Fruit fly (Drosophila melanogaster): ENCODE measurements around the gene SWIP.
A peak's percentile ranks its signal among the peaks of the same experiment; 100 is the strongest.

The SWIP gene

dm6 chrX:16318858-16319557 lies 5.5 kb downstream of the SWIP start (continued):
- no peak for TF ChIP-seq vvl (GFP tag; IDR thresholded peaks at IDR 0.05)
- peak; percentile 97 for TF ChIP-seq cg (GFP tag; optimal IDR thresholded peaks at IDR 0.05)
- TF ChIP-seq CG32532 (GFP tag; IDR thresholded peaks at IDR 0.05): no peak
- no peak for TF ChIP-seq phol (tag; optimal IDR thresholded peaks at IDR 0.05)
- no peak for TF ChIP-seq Kr (GFP tag; optimal IDR thresholded peaks at IDR 0.05)
- TF ChIP-seq Six4 (GFP tag; optimal IDR thresholded peaks at IDR 0.05): no peak
- peak; percentile 11; the same call in 2 of the 3 replicates for TF ChIP-seq row (GFP tag; IDR thresholded peaks at IDR 0.05)
- TF ChIP-seq CG16863 (GFP tag; optimal IDR thresholded peaks at IDR 0.05): no peak
- TF ChIP-seq sob (GFP tag; IDR thresholded peaks at IDR 0.05): no peak
- TF ChIP-seq fd3F (GFP tag; optimal IDR thresholded peaks at IDR 0.05): no peak
- TF ChIP-seq CG4730 (GFP tag; IDR thresholded peaks at IDR 0.05): no peak
- TF ChIP-seq az2 (GFP tag; optimal IDR thresholded peaks at IDR 0.05): no peak
- TF ChIP-seq CG9876 (GFP tag; optimal IDR thresholded peaks at IDR 0.05): no peak
- no peak for TF ChIP-seq CG8290 (GFP tag; optimal IDR thresholded peaks at IDR 0.05)
- TF ChIP-seq CG8290 (tag; optimal IDR thresholded peaks at IDR 0.05): peak in 1 of 2 experiments; percentile 54
- no peak for TF ChIP-seq chn (GFP tag; optimal IDR thresholded peaks at IDR 0.05)
- no peak for TF ChIP-seq Sin3A (optimal IDR thresholded peaks at IDR 0.05)
- TF ChIP-seq CG17361 (GFP tag; IDR thresholded peaks at IDR 0.05): 0 out of 3 replicates have a peak, but pooled peaks have one; percentile 7
- TF ChIP-seq CG3407 (GFP tag; optimal IDR thresholded peaks at IDR 0.05): no peak
- no peak for TF ChIP-seq Mad (GFP tag; optimal IDR thresholded peaks at IDR 0.05)
- TF ChIP-seq CG7357 (GFP tag; IDR thresholded peaks at IDR 0.05): no peak
- TF ChIP-seq so (GFP tag; IDR thresholded peaks at IDR 0.05): no peak
- peak; percentile 28 for TF ChIP-seq lbe (GFP tag; optimal IDR thresholded peaks at IDR 0.05)
- no peak for TF ChIP-seq Myb (GFP tag; optimal IDR thresholded peaks at IDR 0.05)
- TF ChIP-seq Trl (optimal IDR thresholded peaks at IDR 0.05): no peak
- no peak for TF ChIP-seq Trl (GFP tag; optimal IDR thresholded peaks at IDR 0.05)
- no peak for TF ChIP-seq CG6689 (GFP tag; IDR thresholded peaks at IDR 0.05)
- TF ChIP-seq pfk (GFP tag; optimal IDR thresholded peaks at IDR 0.05): peak; percentile 74
- no peak for TF ChIP-seq gro (GFP tag; optimal IDR thresholded peaks at IDR 0.05)
- TF ChIP-seq CG13624 (GFP tag; optimal IDR thresholded peaks at IDR 0.05): no peak
- no peak for TF ChIP-seq Hand (GFP tag; optimal IDR thresholded peaks at IDR 0.05)
- TF ChIP-seq CG18011 (GFP tag; optimal IDR thresholded peaks at IDR 0.05): no peak
- TF ChIP-seq CG1832 (GFP tag; optimal IDR thresholded peaks at IDR 0.05): no peak
- no peak for TF ChIP-seq CG11085 (GFP tag; IDR thresholded peaks at IDR 0.05)
- TF ChIP-seq ttk (GFP tag; IDR thresholded peaks at IDR 0.05): no peak
- TF ChIP-seq CG11398 (GFP tag; optimal IDR thresholded peaks at IDR 0.05): no peak
- peak; percentile 64; the same call in 2 of the 3 replicates for TF ChIP-seq CG6791 (GFP tag; IDR thresholded peaks at IDR 0.05; ENCODE audit: partially characterized antibody)
- no peak for TF ChIP-seq CG5953 (GFP tag; IDR thresholded peaks at IDR 0.05)
- no peak for TF ChIP-seq CG31388 (GFP tag; optimal IDR thresholded peaks at IDR 0.05)
- TF ChIP-seq CG17328 (GFP tag; IDR thresholded peaks at IDR 0.05): no peak
- TF ChIP-seq prd (optimal IDR thresholded peaks at IDR 0.05): no peak
- no peak for TF ChIP-seq prd (GFP tag; IDR thresholded peaks at IDR 0.05)
- no peak for TF ChIP-seq PHDP (tag; optimal IDR thresholded peaks at IDR 0.05)
- no peak for TF ChIP-seq CG10274 (GFP tag; optimal IDR thresholded peaks at IDR 0.05)
- TF ChIP-seq Pdp1 (GFP tag; optimal IDR thresholded peaks at IDR 0.05): peak in 1 of 2 experiments; percentile 86
- TF ChIP-seq CG34224 (GFP tag; IDR thresholded peaks at IDR 0.05; ENCODE audit: partially characterized antibody): no peak
- TF ChIP-seq Elba2 (GFP tag; optimal IDR thresholded peaks at IDR 0.05): peak; percentile 75
- TF ChIP-seq CG7786 (GFP tag; optimal IDR thresholded peaks at IDR 0.05): no peak
- no peak for TF ChIP-seq Ets97D (GFP tag; optimal IDR thresholded peaks at IDR 0.05)
- no peak for TF ChIP-seq Hmx (GFP tag; optimal IDR thresholded peaks at IDR 0.05)
- no peak for TF ChIP-seq CG15011 (GFP tag; optimal IDR thresholded peaks at IDR 0.05)
- peak; percentile 23; the same call in 1 of the 3 replicates for TF ChIP-seq z (GFP tag; IDR thresholded peaks at IDR 0.05)
